Fruit fly (Drosophila melanogaster) whole organism, embryonic: Measurements from ENCODE around the gene nkt.
A peak's percentile ranks its signal among the peaks of the same experiment; 100 is the strongest.

Source experiments
- CG11696 ChIP-seq: fragments of 200-800 bp; sonication (Bioruptor generic); IDR thresholded peaks from 2 replicates; pipeline ENCODE4 v1.3.6; 2022; ENCODE audit warnings: missing biosample characterization, missing genetic modification characterization
- CG12299 ChIP-seq: fragments of 200-800 bp; sonication (Bioruptor generic); optimal IDR thresholded peaks from 2 replicates; lab custom pipeline; 2018; ENCODE audit warnings: missing biosample characterization, mild to moderate bottlenecking, missing genetic modification characterization
- CG12391 ChIP-seq: fragments of 200-800 bp; sonication (Bioruptor generic); optimal IDR thresholded peaks from 3 replicates; lab custom pipeline; 2018; ENCODE audit warnings: missing biosample characterization, mild to moderate bottlenecking, missing genetic modification characterization, moderate library complexity
- CG13296 ChIP-seq: fragments of 200-800 bp; sonication (Bioruptor generic); optimal IDR thresholded peaks from 3 replicates; lab custom pipeline; 2018; ENCODE audit warnings: missing biosample characterization, mild to moderate bottlenecking, missing genetic modification characterization
- CG14014 ChIP-seq: fragments of 200-800 bp; sonication (Bioruptor generic); IDR thresholded peaks from 2 replicates; pipeline ENCODE4 v1.3.6; 2022; ENCODE audit warnings: missing biosample characterization, missing genetic modification characterization
- CG14965 ChIP-seq: fragments of 200-800 bp; sonication (Bioruptor generic); optimal IDR thresholded peaks from 2 replicates; lab custom pipeline; 2016; ENCODE audit warnings: missing biosample characterization, missing genetic modification characterization, borderline replicate concordance
- CG17186 ChIP-seq: fragments of 200-800 bp; sonication (Bioruptor generic); optimal IDR thresholded peaks from 3 replicates; lab custom pipeline; 2017; ENCODE audit warnings: missing biosample characterization, missing genetic modification reagents, missing genetic modification characterization
- CG2678 ChIP-seq: fragments of 200-800 bp; sonication (Bioruptor generic); optimal IDR thresholded peaks from 3 replicates; lab custom pipeline; 2019; ENCODE audit warnings: missing biosample characterization, mild to moderate bottlenecking, missing genetic modification characterization, moderate library complexity
- CG2875 ChIP-seq: fragments of 200-800 bp; sonication (Bioruptor generic); optimal IDR thresholded peaks from 2 replicates; lab custom pipeline; 2017; ENCODE audit warnings: missing biosample characterization, mild to moderate bottlenecking, missing genetic modification characterization, missing genetic modification reagents
- CG31388 ChIP-seq: fragments of 200-800 bp; sonication (Bioruptor generic); optimal IDR thresholded peaks from 2 replicates; lab custom pipeline; 2016; ENCODE audit warnings: missing biosample characterization, missing genetic modification characterization
- CG5180 ChIP-seq: fragments of 200-800 bp; sonication (Bioruptor generic); optimal IDR thresholded peaks from 3 replicates; lab custom pipeline; 2017; ENCODE audit warnings: missing biosample characterization, missing genetic modification characterization, mild to moderate bottlenecking, moderate library complexity, missing genetic modification reagents
- CG8089 ChIP-seq: fragments of 200-800 bp; sonication (Bioruptor generic); optimal IDR thresholded peaks from 3 replicates; lab custom pipeline; 2016; ENCODE audit warnings: missing biosample characterization, missing genetic modification characterization
- Dref ChIP-seq: fragments of 200-800 bp; sonication (Bioruptor generic); IDR thresholded peaks from 2 replicates; pipeline ENCODE4 v1.3.6; 2022; ENCODE audit warnings: missing biosample characterization, missing genetic modification characterization
- E2f2 ChIP-seq: fragments of 200-800 bp; sonication (Bioruptor generic); IDR thresholded peaks from 2 replicates; pipeline ENCODE4 v1.3.6; 2022; ENCODE audit warnings: missing biosample characterization, missing genetic modification characterization
- Elba2 ChIP-seq: fragments of 200-800 bp; sonication (Bioruptor generic); optimal IDR thresholded peaks from 3 replicates; lab custom pipeline; 2016; ENCODE audit warnings: missing biosample characterization, missing genetic modification characterization
- Fer2 ChIP-seq: fragments of 200-800 bp; sonication (Bioruptor generic); optimal IDR thresholded peaks from 2 replicates; lab custom pipeline; 2018; ENCODE audit warnings: missing biosample characterization, mild to moderate bottlenecking, missing genetic modification characterization, moderate library complexity
- Lhr ChIP-seq: fragments of 200-800 bp; sonication (Bioruptor generic); optimal IDR thresholded peaks from 3 replicates; lab custom pipeline; 2017; ENCODE audit warnings: mild to moderate bottlenecking, missing biosample characterization, missing genetic modification reagents, missing genetic modification characterization
- NC2β ChIP-seq: fragments of 200-800 bp; sonication (Bioruptor generic); optimal IDR thresholded peaks from 2 replicates; lab custom pipeline; 2016; ENCODE audit warnings: missing biosample characterization, missing genetic modification characterization
- Nf-YC ChIP-seq: fragments of 200-800 bp; optimal IDR thresholded peaks from 3 replicates; lab custom pipeline; 2019; ENCODE audit warnings: missing biosample characterization, mild to moderate bottlenecking, missing genetic modification characterization, moderate library complexity
- Taf1 ChIP-seq: fragments of 200-800 bp; sonication (Bioruptor generic); IDR thresholded peaks from 2 replicates; pipeline ENCODE4 v1.3.6; 2022; ENCODE audit warnings: missing biosample characterization, missing genetic modification characterization
- Xbp1 ChIP-seq: fragments of 200-800 bp; sonication (Bioruptor generic); optimal IDR thresholded peaks from 3 replicates; lab custom pipeline; 2016; ENCODE audit warnings: missing biosample characterization, mild to moderate bottlenecking, missing genetic modification characterization
- ab ChIP-seq: fragments of 200-800 bp; sonication (Bioruptor generic); optimal IDR thresholded peaks from 2 replicates; lab custom pipeline; 2016; ENCODE audit warnings: missing biosample characterization, missing genetic modification characterization
- ara ChIP-seq: fragments of 200-800 bp; sonication (Bioruptor generic); IDR thresholded peaks from 2 replicates; pipeline ENCODE4 v1.3.6; 2022; ENCODE audit warnings: missing biosample characterization, missing genetic modification characterization
- bab2 ChIP-seq: fragments of 200-800 bp; sonication (Bioruptor generic); optimal IDR thresholded peaks from 2 replicates; lab custom pipeline; 2016; ENCODE audit warnings: missing biosample characterization, missing genetic modification characterization
- ci ChIP-seq: fragments of 200-800 bp; sonication (Bioruptor generic); IDR thresholded peaks from 3 replicates; pipeline ENCODE4 v1.3.6; 2022; ENCODE audit warnings: missing biosample characterization, missing genetic modification characterization
- cwo ChIP-seq: fragments of 200-800 bp; sonication (Bioruptor generic); optimal IDR thresholded peaks from 3 replicates; lab custom pipeline; 2017; ENCODE audit warnings: missing biosample characterization, missing genetic modification characterization, mild to moderate bottlenecking, moderate library complexity, missing genetic modification reagents
- fd96Cb ChIP-seq: fragments of 200-800 bp; sonication (Bioruptor generic); optimal IDR thresholded peaks from 2 replicates; lab custom pipeline; 2018; ENCODE audit warnings: missing biosample characterization, mild to moderate bottlenecking, missing genetic modification characterization, moderate library complexity
- gem ChIP-seq: fragments of 200-800 bp; sonication (Bioruptor generic); optimal IDR thresholded peaks from 2 replicates; lab custom pipeline; 2019; ENCODE audit warnings: missing biosample characterization, mild to moderate bottlenecking, missing genetic modification characterization, moderate library complexity
- grn ChIP-seq: fragments of 200-800 bp; sonication (Bioruptor generic); optimal IDR thresholded peaks from 3 replicates; lab custom pipeline; 2017; ENCODE audit warnings: missing biosample characterization, missing genetic modification characterization
- hkb ChIP-seq, 2 experiments: fragments of 200-800 bp in 1 of 2; fragments of >200 bp in 1 of 2; sonication (Bioruptor generic) in 1 of 2; IDR thresholded peaks in 1 of 2; optimal IDR thresholded peaks in 1 of 2; 2 replicates each; pipeline versions ENCODE4 v1.3.6 to Lab custom; 2017 to 2022; ENCODE audit warnings: missing biosample characterization in 1 of 2, missing genetic modification characterization in 1 of 2
- luna ChIP-seq: fragments of 200-800 bp; sonication (Bioruptor generic); optimal IDR thresholded peaks from 2 replicates; lab custom pipeline; 2016; ENCODE audit warnings: missing biosample characterization, missing genetic modification characterization
- mld ChIP-seq: fragments of 200-800 bp; sonication (Bioruptor generic); IDR thresholded peaks from 3 replicates; pipeline ENCODE4 v1.3.6; 2022; ENCODE audit warnings: missing biosample characterization, missing genetic modification characterization; ENCODE audit not compliant: partially characterized antibody
- peb ChIP-seq: fragments of 200-800 bp; sonication (Bioruptor generic); IDR thresholded peaks from 2 replicates; pipeline ENCODE4 v1.3.6; 2022; ENCODE audit warnings: missing biosample characterization, missing genetic modification characterization
- psq ChIP-seq: fragments of 200-800 bp; sonication (Bioruptor generic); optimal IDR thresholded peaks from 2 replicates; lab custom pipeline; 2017; ENCODE audit warnings: missing biosample characterization, missing genetic modification characterization
- rib ChIP-seq: fragments of 200-800 bp; sonication (Bioruptor generic); IDR thresholded peaks from 2 replicates; pipeline ENCODE4 v1.3.6; 2022; ENCODE audit warnings: missing biosample characterization, missing genetic modification characterization
- seq ChIP-seq: fragments of 200-800 bp; sonication (Bioruptor generic); IDR thresholded peaks from 2 replicates; pipeline ENCODE4 v1.3.6; 2022; ENCODE audit warnings: missing biosample characterization, missing genetic modification characterization
- shn ChIP-seq: fragments of 200-800 bp; sonication (Bioruptor generic); optimal IDR thresholded peaks from 3 replicates; lab custom pipeline; 2016; ENCODE audit warnings: missing biosample characterization, missing genetic modification characterization
- sim ChIP-seq: fragments of 200-800 bp; sonication (Bioruptor generic); IDR thresholded peaks from 2 replicates; pipeline ENCODE4 v1.3.6; 2022; ENCODE audit warnings: missing biosample characterization, missing genetic modification characterization
- sisA ChIP-seq: fragments of 200-800 bp; sonication (Bioruptor generic); IDR thresholded peaks from 2 replicates; pipeline ENCODE4 v1.3.6; 2022; ENCODE audit warnings: missing biosample characterization, missing genetic modification characterization
- slou ChIP-seq: fragments of 200-800 bp; sonication (Bioruptor generic); optimal IDR thresholded peaks from 3 replicates; lab custom pipeline; 2016; ENCODE audit warnings: missing biosample characterization, missing genetic modification characterization
- sqz ChIP-seq: fragments of 200-800 bp; sonication (Bioruptor generic); optimal IDR thresholded peaks from 3 replicates; lab custom pipeline; 2018; ENCODE audit warnings: missing biosample characterization, mild to moderate bottlenecking, missing genetic modification characterization
- stc ChIP-seq: fragments of 200-800 bp; sonication (Bioruptor generic); IDR thresholded peaks from 2 replicates; pipeline ENCODE4 v1.3.6; 2022; ENCODE audit warnings: missing biosample characterization, missing genetic modification characterization
- sug ChIP-seq: fragments of 200-800 bp; optimal IDR thresholded peaks from 2 replicates; lab custom pipeline; 2019; ENCODE audit warnings: missing biosample characterization, mild to moderate bottlenecking, missing genetic modification characterization, moderate library complexity
- z ChIP-seq: fragments of 200-800 bp; sonication (Bioruptor generic); IDR thresholded peaks from 3 replicates; pipeline ENCODE4 v1.3.6; 2022; ENCODE audit warnings: missing biosample characterization, missing genetic modification characterization
- zf30C ChIP-seq: fragments of 200-800 bp; sonication (Bioruptor generic); optimal IDR thresholded peaks from 3 replicates; lab custom pipeline; 2018; ENCODE audit warnings: missing biosample characterization, mild to moderate bottlenecking, missing genetic modification characterization

nkt gene

DNA sequence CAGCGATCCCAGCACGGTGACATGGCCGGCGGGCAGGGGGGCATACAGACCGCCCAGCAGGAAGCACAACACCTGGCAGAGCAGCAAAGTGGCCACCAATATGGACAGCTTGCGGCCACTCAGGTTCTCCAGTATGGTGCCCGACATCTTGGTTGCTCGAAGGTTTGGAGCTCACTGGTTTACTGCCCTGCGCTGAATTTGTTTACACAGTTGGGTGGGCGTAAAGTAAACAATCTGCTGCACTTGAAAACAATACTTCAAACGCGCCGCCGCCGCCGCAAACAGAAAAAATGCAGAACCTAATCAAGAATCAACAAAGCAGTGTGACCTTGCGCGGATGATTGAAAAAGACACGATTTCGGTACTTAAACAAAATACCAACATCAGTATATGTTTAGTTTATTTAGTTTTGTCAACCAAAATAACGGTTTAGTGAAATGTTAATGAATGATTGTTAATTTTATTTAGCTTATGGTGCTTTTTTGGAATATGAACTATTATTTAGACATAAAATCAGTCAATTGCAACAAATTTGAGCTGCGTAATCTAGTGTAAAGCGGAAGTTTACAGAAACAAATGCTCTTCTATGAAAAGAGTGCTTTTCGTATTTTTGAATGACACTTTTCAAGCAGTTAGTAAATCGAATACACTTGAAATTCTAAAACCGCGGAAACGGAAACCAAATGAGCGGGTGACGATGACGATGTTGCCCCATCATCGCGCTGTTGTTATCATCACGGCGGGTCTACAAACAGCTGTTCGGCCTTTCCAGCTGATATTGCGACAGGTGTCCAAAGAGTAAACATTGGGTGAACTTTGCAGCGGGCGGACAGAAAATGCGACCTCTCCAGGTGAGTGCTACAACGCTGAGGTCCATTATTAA lies 31.6 kb upstream of the nkt start, which contains the start of the genes wls and Adck5 (continued):
- no peak for TF ChIP-seq hkb (optimal IDR thresholded peaks at IDR 0.05; lab: Kevin White, UChicago)
- TF ChIP-seq hkb (GFP tag; IDR thresholded peaks at IDR 0.05; lab: Robert Waterston, UW): peak; percentile 69
- TF ChIP-seq Nf-YC (tag; lab: Kevin White, UChicago): no peak
- peak; percentile 30; the same call in 1 of the 2 replicates for TF ChIP-seq stc (GFP tag; lab: Robert Waterston, UW)
- no peak for TF ChIP-seq z (GFP tag; lab: Robert Waterston, UW)
- TF ChIP-seq luna (GFP tag; lab: Kevin White, UChicago): no peak
- TF ChIP-seq ci: peak; percentile 87
- TF ChIP-seq Fer2: peak; percentile 25
- no peak for TF ChIP-seq cwo (GFP tag; lab: Kevin White, UChicago)
- no peak for TF ChIP-seq ab (GFP tag; lab: Kevin White, UChicago)
- TF ChIP-seq psq (GFP tag; lab: Kevin White, UChicago): no peak
- TF ChIP-seq NC2β (GFP tag; lab: Kevin White, UChicago): peak; percentile 26
- TF ChIP-seq mld (GFP tag; lab: Robert Waterston, UW): no peak
- TF ChIP-seq CG5180: peak; percentile 7
- peak; percentile 18 for TF ChIP-seq bab2 (GFP tag; lab: Kevin White, UChicago)
- peak; percentile 62 for TF ChIP-seq CG12391 (tag; lab: Kevin White, UChicago)
- TF ChIP-seq Elba2 (GFP tag; lab: Kevin White, UChicago): no peak
- TF ChIP-seq CG2875 (GFP tag; lab: Kevin White, UChicago): peak; percentile 25
- TF ChIP-seq CG17186: peak; percentile 34
- TF ChIP-seq sqz (GFP tag; lab: Kevin White, UChicago): peak; percentile 18
- no peak for TF ChIP-seq CG14965 (GFP tag; lab: Kevin White, UChicago)
- TF ChIP-seq grn: no peak
- no peak for TF ChIP-seq sim
- peak; percentile 67 for TF ChIP-seq CG8089
- peak; percentile 70 for TF ChIP-seq CG13296 (GFP tag; lab: Kevin White, UChicago)
- TF ChIP-seq seq (GFP tag; lab: Robert Waterston, UW): no peak
- TF ChIP-seq CG12299: peak; percentile 46
- no peak for TF ChIP-seq gem (tag; lab: Kevin White, UChicago)
- TF ChIP-seq Dref: no peak
- no peak for TF ChIP-seq CG11696 (GFP tag; lab: Robert Waterston, UW)
- no peak for TF ChIP-seq CG2678 (tag; lab: Kevin White, UChicago)
- peak; percentile 26 for TF ChIP-seq Xbp1
- no peak for TF ChIP-seq peb (GFP tag; lab: Robert Waterston, UW)
- no peak for TF ChIP-seq zf30C (GFP tag; lab: Kevin White, UChicago)
- peak; percentile 41 for TF ChIP-seq Lhr (GFP tag; lab: Kevin White, UChicago)
- no peak for TF ChIP-seq sisA (GFP tag; lab: Robert Waterston, UW)
- TF ChIP-seq CG14014 (GFP tag; lab: Robert Waterston, UW): peak; percentile 20; the same call in 1 of the 2 replicates
- TF ChIP-seq sug (tag; lab: Kevin White, UChicago): no peak
- no peak for TF ChIP-seq ara (GFP tag; lab: Robert Waterston, UW)
- TF ChIP-seq E2f2 (GFP tag; lab: Robert Waterston, UW): no peak; the same call in 1 of the 2 replicates
- no peak for TF ChIP-seq fd96Cb (tag; lab: Kevin White, UChicago)
- TF ChIP-seq Taf1: no peak
- TF ChIP-seq CG31388 (GFP tag; lab: Kevin White, UChicago): no peak
- peak; percentile 36 for TF ChIP-seq shn (GFP tag; lab: Kevin White, UChicago)
- peak; percentile 18 for TF ChIP-seq slou
- no peak for TF ChIP-seq rib (GFP tag; lab: Robert Waterston, UW)
